Worm (Caenorhabditis elegans) whole organism, L1 larva: Measurements from ENCODE around the gene alh-4.

Experiments
- aha-1 ChIP-seq: fragments of 150-350 bp; optimal IDR thresholded peaks from 2 replicates; lab custom pipeline; 2014; ENCODE audit warnings: missing biosample characterization, missing genetic modification characterization
- efl-1 ChIP-seq, 4 experiments: fragments of 150-350 bp; optimal IDR thresholded peaks in 3 of 4; peaks in 1 of 4; 1 replicate in 1 of 4; 2 replicates in 3 of 4; lab custom pipeline; 2014; ENCODE audit warnings: missing biosample characterization in 2 of 4, missing genetic modification characterization in 2 of 4, missing genetic modification reagents in 2 of 4
- fkh-10 ChIP-seq: sonication (generic microtip); optimal IDR thresholded peaks from 2 replicates; lab custom pipeline; 2017; ENCODE audit warnings: missing biosample characterization, missing genetic modification reagents, missing genetic modification characterization
- hpl-2 ChIP-seq: fragments of 150-350 bp; optimal IDR thresholded peaks from 2 replicates; lab custom pipeline; 2014; ENCODE audit warnings: missing biosample characterization, missing genetic modification reagents, missing genetic modification characterization
- nhr-19 ChIP-seq: fragments of 200-800 bp; sonication (Bioruptor generic); conservative IDR thresholded peaks from 2 replicates; pipeline ENCODE4 v1.3.6; 2022; ENCODE audit warnings: missing genetic modification characterization, missing compliant biosample characterization
- nhr-237 ChIP-seq: fragments of 150-350 bp; optimal IDR thresholded peaks from 2 replicates; lab custom pipeline; 2014; ENCODE audit warnings: missing biosample characterization, missing genetic modification characterization
- tlp-1 ChIP-seq: fragments of 150-350 bp; optimal IDR thresholded peaks from 2 replicates; lab custom pipeline; 2014; ENCODE audit warnings: missing biosample characterization, missing genetic modification characterization
- unc-62 ChIP-seq: fragments of 150-350 bp; optimal IDR thresholded peaks from 2 replicates; lab custom pipeline; 2014; ENCODE audit warnings: missing biosample characterization, missing genetic modification reagents, missing genetic modification characterization
- ztf-11 ChIP-seq, 2 experiments: sonication (generic microtip); optimal IDR thresholded peaks; 2 replicates each; lab custom pipeline; 2016 to 2017; ENCODE audit warnings: missing genetic modification characterization in 2 of 2, missing biosample characterization in 1 of 2, missing compliant biosample characterization in 1 of 2

ce11 chrV:6458302-6458998 is 28.7 kb upstream of the alh-4 start:
- TF ChIP-seq efl-1 (optimal IDR thresholded peaks at IDR 0.05; lab: Kevin White, UChicago) (no peak), efl-1 (GFP tag; optimal IDR thresholded peaks at IDR 0.05 in 1 of 2; lab: Kevin White, UChicago) (peak in 1 of 2 experiments; percentile 62), fkh-10 (no peak), hpl-2 (GFP tag; lab: Kevin White, UChicago) (no peak), ztf-11 (tag; optimal IDR thresholded peaks at IDR 0.05; lab: Kevin White, UChicago) (peak in 1 of 2 experiments; percentile 3), aha-1 (tag; lab: Kevin White, UChicago) (no peak), nhr-19 (GFP tag; lab: Robert Waterston, UW) (no peak), nhr-237 (tag; lab: Kevin White, UChicago) (no peak), unc-62 (GFP tag; lab: Kevin White, UChicago) (no peak), tlp-1 (tag; lab: Kevin White, UChicago) (no peak)
